Worm (Caenorhabditis elegans) whole organism, L1 larva: Measurements from ENCODE around the gene F13B12.1.

ENCODE experiments used
- ama-1 ChIP-seq: fragments of 150-350 bp; optimal IDR thresholded peaks from 2 replicates; lab custom pipeline; 2014
- blmp-1 ChIP-seq: fragments of 150-350 bp; optimal IDR thresholded peaks from 2 replicates; lab custom pipeline; 2014; ENCODE audit warnings: missing biosample characterization, missing genetic modification characterization
- ceh-82 ChIP-seq, 3 experiments: fragments of 150-350 bp in 1 of 3; sonication (generic microtip) in 2 of 3; optimal IDR thresholded peaks; 2 replicates each; lab custom pipeline; 2014 to 2017; ENCODE audit warnings: missing biosample characterization in 3 of 3, missing genetic modification characterization in 3 of 3
- ceh-88 ChIP-seq: fragments of 200-800 bp; sonication (Bioruptor generic); IDR thresholded peaks from 2 replicates; pipeline ENCODE4 v1.3.6; 2022; ENCODE audit warnings: missing genetic modification characterization, missing compliant biosample characterization
- dpl-1 ChIP-seq, 3 experiments: fragments of 150-350 bp in 2 of 3; sonication (generic microtip) in 1 of 3; optimal IDR thresholded peaks; 2 replicates each; lab custom pipeline; 2014 to 2017; ENCODE audit warnings: missing biosample characterization in 3 of 3, missing genetic modification characterization in 3 of 3, missing genetic modification reagents in 3 of 3
- jun-1 ChIP-seq: fragments of 150-350 bp; optimal IDR thresholded peaks from 2 replicates; lab custom pipeline; 2014; ENCODE audit warnings: missing biosample characterization, missing genetic modification reagents, missing genetic modification characterization
- lin-14 ChIP-seq: fragments of 200-800 bp; sonication (Bioruptor generic); optimal IDR thresholded peaks from 2 replicates; lab custom pipeline; 2018; ENCODE audit warnings: mild to moderate bottlenecking, missing genetic modification characterization, moderate library complexity, missing compliant biosample characterization
- lin-39 ChIP-seq: fragments of 150-350 bp; optimal IDR thresholded peaks from 2 replicates; lab custom pipeline; 2014; ENCODE audit warnings: missing biosample characterization, missing genetic modification reagents, missing genetic modification characterization
- mep-1 ChIP-seq: fragments of 150-350 bp; optimal IDR thresholded peaks from 2 replicates; lab custom pipeline; 2014; ENCODE audit warnings: missing biosample characterization, missing genetic modification characterization
- nhr-11 ChIP-seq: fragments of 150-350 bp; optimal IDR thresholded peaks from 2 replicates; lab custom pipeline; 2014; ENCODE audit warnings: missing biosample characterization, missing genetic modification characterization
- nhr-237 ChIP-seq: fragments of 150-350 bp; optimal IDR thresholded peaks from 2 replicates; lab custom pipeline; 2014; ENCODE audit warnings: missing biosample characterization, missing genetic modification characterization
- pag-3 ChIP-seq: sonication (generic microtip); optimal IDR thresholded peaks from 2 replicates; lab custom pipeline; 2017; ENCODE audit warnings: missing genetic modification characterization, mild to moderate bottlenecking, missing compliant biosample characterization, antibody characterized with exemption, borderline replicate concordance; ENCODE audit not compliant: insufficient read depth
- skn-1 ChIP-seq: fragments of 150-350 bp; optimal IDR thresholded peaks from 2 replicates; lab custom pipeline; 2014; ENCODE audit warnings: missing biosample characterization, missing genetic modification characterization

ce11 chrIV:10463987-10464638 lies 39.7 kb upstream of the F13B12.1 start, which contains the start of gene ugt-43:
- TF ChIP-seq ceh-88 (GFP tag; lab: Robert Waterston, UW), result no peak
- no peak for TF ChIP-seq ceh-82 (tag; optimal IDR thresholded peaks at IDR 0.05; lab: Kevin White, UChicago)
- TF ChIP-seq lin-39 (tag; lab: Kevin White, UChicago), result no peak
- no peak for TF ChIP-seq skn-1
- TF ChIP-seq ama-1 (lab: Kevin White, UChicago), result no peak
- no peak for TF ChIP-seq mep-1 (tag; lab: Kevin White, UChicago)
- TF ChIP-seq blmp-1, result no peak
- TF ChIP-seq nhr-11, result no peak
- no peak for TF ChIP-seq nhr-237 (tag; lab: Kevin White, UChicago)
- no peak for TF ChIP-seq lin-14 (GFP tag; lab: Kevin White, UChicago)
- TF ChIP-seq pag-3 (tag; lab: Kevin White, UChicago), result no peak
- TF ChIP-seq dpl-1 (GFP tag; optimal IDR thresholded peaks at IDR 0.05; lab: Kevin White, UChicago), result no peak
- TF ChIP-seq jun-1, result no peak
